Fruit fly (Drosophila melanogaster) whole organism, wandering third instar larva: ENCODE results near the gene Elo68beta.

ENCODE experiments used
- Abd-B ChIP-seq: fragments of >200 bp; optimal IDR thresholded peaks from 2 replicates; lab custom pipeline; 2017; ENCODE audit warnings: missing biosample characterization, missing genetic modification characterization
- CG32264 ChIP-seq: fragments of 200-800 bp; sonication (Bioruptor generic); optimal IDR thresholded peaks from 2 replicates; lab custom pipeline; 2016; ENCODE audit warnings: missing biosample characterization, missing genetic modification characterization
- CG9705 ChIP-seq: fragments of 200-800 bp; sonication (Bioruptor generic); optimal IDR thresholded peaks from 2 replicates; lab custom pipeline; 2018; ENCODE audit warnings: missing biosample characterization, mild to moderate bottlenecking, missing genetic modification characterization
- CrebA ChIP-seq: fragments of 200-800 bp; sonication (Bioruptor generic); optimal IDR thresholded peaks from 2 replicates; lab custom pipeline; 2016; ENCODE audit warnings: missing biosample characterization, mild to moderate bottlenecking, missing genetic modification characterization, borderline replicate concordance
- Dfd ChIP-seq: fragments of >200 bp; optimal IDR thresholded peaks from 2 replicates; lab custom pipeline; 2017; ENCODE audit warnings: missing biosample characterization, missing genetic modification characterization
- Dif ChIP-seq: fragments of 200-275, 200-300 bp; sonication (Bioruptor generic); optimal IDR thresholded peaks from 2 replicates; lab custom pipeline; 2018; ENCODE audit warnings: missing biosample characterization, missing genetic modification characterization; ENCODE audit not compliant: partially characterized antibody
- GATAd ChIP-seq: sonication (Bioruptor generic); optimal IDR thresholded peaks from 2 replicates; lab custom pipeline; 2016; ENCODE audit warnings: missing biosample characterization, missing genetic modification characterization
- HLH106 ChIP-seq: fragments of 200-800 bp; optimal IDR thresholded peaks from 3 replicates; lab custom pipeline; 2019; ENCODE audit warnings: missing biosample characterization, mild to moderate bottlenecking, missing genetic modification characterization, moderate library complexity
- Hnf4 ChIP-seq: fragments of 200-800 bp; sonication (Bioruptor generic); optimal IDR thresholded peaks from 2 replicates; lab custom pipeline; 2016; ENCODE audit warnings: missing biosample characterization, mild to moderate bottlenecking, missing genetic modification characterization
- Hr78 ChIP-seq: fragments of >200 bp; optimal IDR thresholded peaks from 2 replicates; lab custom pipeline; 2017; ENCODE audit warnings: missing biosample characterization, missing genetic modification characterization
- Hr83 ChIP-seq: fragments of 200-300 bp; sonication (Bioruptor generic); optimal IDR thresholded peaks from 2 replicates; lab custom pipeline; 2016; ENCODE audit warnings: missing biosample characterization, mild to moderate bottlenecking, missing genetic modification characterization, moderate library complexity; ENCODE audit not compliant: poor library complexity, severe bottlenecking
- Jra ChIP-seq: sonication (Bioruptor generic); optimal IDR thresholded peaks from 2 replicates; lab custom pipeline; 2016; ENCODE audit warnings: missing biosample characterization, missing genetic modification characterization
- Mio ChIP-seq: sonication (Bioruptor generic); optimal IDR thresholded peaks from 2 replicates; lab custom pipeline; 2016; ENCODE audit warnings: missing biosample characterization, missing genetic modification characterization
- Myc ChIP-seq: fragments of >200 bp; optimal IDR thresholded peaks from 2 replicates; lab custom pipeline; 2017
- N ChIP-seq: fragments of >200 bp; optimal IDR thresholded peaks from 2 replicates; lab custom pipeline; 2018; ENCODE audit warnings: missing biosample characterization, missing external identifiers, missing genetic modification characterization
- OdsH ChIP-seq: fragments of 200-800 bp; sonication (Bioruptor generic); optimal IDR thresholded peaks from 2 replicates; lab custom pipeline; 2016; ENCODE audit warnings: missing biosample characterization, mild to moderate bottlenecking, missing genetic modification characterization
- Rel ChIP-seq, 2 experiments: fragments of 200-800 bp; sonication (Bioruptor generic) in 1 of 2; optimal IDR thresholded peaks; 2 replicates in 1 of 2; 3 replicates in 1 of 2; lab custom pipeline; 2016 to 2019; ENCODE audit warnings: mild to moderate bottlenecking in 2 of 2, missing biosample characterization in 2 of 2, missing genetic modification characterization in 2 of 2, moderate library complexity in 1 of 2
- Sp1 ChIP-seq: fragments of 200-800 bp; sonication (Bioruptor generic); optimal IDR thresholded peaks from 3 replicates; lab custom pipeline; 2019; ENCODE audit warnings: missing biosample characterization, mild to moderate bottlenecking, missing genetic modification characterization, moderate library complexity
- Vsx2 ChIP-seq: fragments of 200-300, 225-300 bp; sonication (Bioruptor generic); optimal IDR thresholded peaks from 2 replicates; lab custom pipeline; 2018; ENCODE audit warnings: missing biosample characterization, missing genetic modification characterization; ENCODE audit not compliant: partially characterized antibody
- br ChIP-seq: fragments of 200-800 bp; sonication (Bioruptor generic); optimal IDR thresholded peaks from 2 replicates; lab custom pipeline; 2016; ENCODE audit warnings: missing biosample characterization, missing genetic modification characterization
- brk ChIP-seq: fragments of 200-800 bp; sonication (Bioruptor generic); optimal IDR thresholded peaks from 2 replicates; lab custom pipeline; 2016; ENCODE audit warnings: missing biosample characterization, mild to moderate bottlenecking, missing genetic modification characterization
- dl ChIP-seq, 2 experiments: fragments of 175-275, 200-275 bp in 1 of 2; fragments of 200-275 bp in 1 of 2; sonication (Bioruptor generic); optimal IDR thresholded peaks; lab custom pipeline; 2018; ENCODE audit warnings: mild to moderate bottlenecking in 2 of 2, missing biosample characterization in 2 of 2, missing genetic modification characterization in 2 of 2, moderate library complexity in 2 of 2; ENCODE audit not compliant: partially characterized antibody in 2 of 2, insufficient read depth in 1 of 2
- dmrt93B ChIP-seq: fragments of 200-800 bp; sonication (Bioruptor generic); optimal IDR thresholded peaks from 2 replicates; lab custom pipeline; 2018; ENCODE audit warnings: missing biosample characterization, mild to moderate bottlenecking, missing genetic modification characterization
- dsf ChIP-seq: sonication (Bioruptor generic); optimal IDR thresholded peaks from 2 replicates; lab custom pipeline; 2016; ENCODE audit warnings: missing biosample characterization, missing genetic modification characterization, borderline replicate concordance
- ey ChIP-seq: fragments of 200-800 bp; sonication (Bioruptor generic); optimal IDR thresholded peaks from 2 replicates; lab custom pipeline; 2016; ENCODE audit warnings: missing biosample characterization, missing genetic modification characterization
- foxo ChIP-seq, 2 experiments: fragments of 200-800 bp; sonication (Bioruptor generic); optimal IDR thresholded peaks; 2 replicates in 1 of 2; 3 replicates in 1 of 2; lab custom pipeline; 2016 to 2017; ENCODE audit warnings: missing biosample characterization in 2 of 2, missing genetic modification characterization in 2 of 2
- fru ChIP-seq: fragments of 200-800 bp; sonication (Bioruptor generic); optimal IDR thresholded peaks from 3 replicates; lab custom pipeline; 2016; ENCODE audit warnings: missing biosample characterization, mild to moderate bottlenecking, missing genetic modification characterization
- h ChIP-seq: fragments of 200-800 bp; sonication (Bioruptor generic); optimal IDR thresholded peaks from 3 replicates; lab custom pipeline; 2016; ENCODE audit warnings: missing biosample characterization, mild to moderate bottlenecking, missing genetic modification characterization
- jim ChIP-seq: fragments of 175-275, 200-325 bp; sonication (Bioruptor generic); optimal IDR thresholded peaks from 2 replicates; lab custom pipeline; 2016; ENCODE audit warnings: missing biosample characterization, mild to moderate bottlenecking, missing genetic modification characterization
- lola ChIP-seq: fragments of >200 bp; optimal IDR thresholded peaks from 2 replicates; lab custom pipeline; 2017; ENCODE audit warnings: missing biosample characterization, missing genetic modification characterization
- pan ChIP-seq: fragments of >200 bp; optimal IDR thresholded peaks from 2 replicates; lab custom pipeline; 2017
- psq ChIP-seq: fragments of 200-800 bp; sonication (Bioruptor generic); optimal IDR thresholded peaks from 3 replicates; lab custom pipeline; 2017; ENCODE audit warnings: missing biosample characterization, mild to moderate bottlenecking, missing genetic modification characterization, moderate library complexity
- rgr ChIP-seq: fragments of 200-800 bp; sonication (Bioruptor generic); optimal IDR thresholded peaks from 3 replicates; lab custom pipeline; 2016; ENCODE audit warnings: missing biosample characterization, mild to moderate bottlenecking, missing genetic modification characterization
- sage ChIP-seq: fragments of 200-800 bp; sonication (Bioruptor generic); optimal IDR thresholded peaks from 2 replicates; lab custom pipeline; 2016; ENCODE audit warnings: missing biosample characterization, mild to moderate bottlenecking, missing genetic modification characterization
- sv ChIP-seq: fragments of 200-800 bp; sonication (Bioruptor generic); optimal IDR thresholded peaks from 3 replicates; lab custom pipeline; 2016; ENCODE audit warnings: missing biosample characterization, missing genetic modification characterization
- tai ChIP-seq: sonication (Bioruptor generic); optimal IDR thresholded peaks from 2 replicates; lab custom pipeline; 2016; ENCODE audit warnings: missing biosample characterization, missing genetic modification characterization
- woc ChIP-seq: sonication (Bioruptor generic); optimal IDR thresholded peaks from 2 replicates; lab custom pipeline; 2016; ENCODE audit warnings: missing biosample characterization, mild to moderate bottlenecking, missing genetic modification characterization

Elo68beta gene

dm6 chr3L:11092610-11092961 is 8.9 kb downstream of the Elo68beta start:
- TF ChIP-seq Myc (lab: Kevin White, UChicago): no peak
- TF ChIP-seq psq (GFP tag; lab: Kevin White, UChicago): peak; percentile 94
- no peak for TF ChIP-seq Hr83
- TF ChIP-seq N (GFP tag; lab: Kevin White, UChicago): peak; percentile 5

DNA sequence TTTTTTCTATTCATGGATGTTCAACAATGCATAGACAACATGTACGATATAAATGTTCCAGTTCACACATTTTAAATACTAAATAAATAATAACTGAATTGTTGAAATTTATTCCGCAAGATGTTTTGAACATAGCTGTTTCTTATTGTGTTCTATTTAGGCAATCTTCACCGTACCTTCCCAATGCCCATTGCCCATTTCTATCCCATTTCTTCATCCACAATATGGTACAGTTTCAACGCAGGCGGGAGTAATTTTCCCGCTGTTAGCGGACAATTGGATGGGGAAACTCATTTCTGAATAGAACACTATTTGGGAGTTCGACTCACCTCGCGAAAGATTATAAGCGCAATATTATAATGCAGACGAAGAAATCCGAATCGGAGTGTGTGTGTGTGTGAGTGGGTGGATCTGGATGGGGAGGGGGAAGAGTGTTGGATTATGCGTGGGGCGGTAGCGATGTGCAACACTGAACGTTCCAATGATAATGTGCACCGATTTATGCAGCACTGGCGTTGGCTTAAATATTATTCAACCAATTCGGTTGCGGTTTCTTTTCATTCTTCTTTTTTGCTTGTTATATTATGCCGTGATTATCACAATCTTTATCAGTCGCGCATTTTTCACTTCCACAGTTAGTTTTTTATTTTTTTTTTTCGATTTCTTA is 9.4 kb downstream of the Elo68beta start:
- TF ChIP-seq Jra (GFP tag; lab: Kevin White, UChicago): peak; percentile 78
- no peak for TF ChIP-seq Mio (GFP tag; lab: Kevin White, UChicago)
- no peak for TF ChIP-seq N (GFP tag; lab: Kevin White, UChicago)
- TF ChIP-seq ey (GFP tag; lab: Kevin White, UChicago): peak; percentile 61
- TF ChIP-seq br (GFP tag; lab: Kevin White, UChicago): peak; percentile 78
- peak; percentile 39 for TF ChIP-seq Dif (GFP tag; lab: Kevin White, UChicago)
- TF ChIP-seq Dfd (GFP tag; lab: Kevin White, UChicago): no peak
- TF ChIP-seq fru (GFP tag; lab: Kevin White, UChicago): peak; percentile 73
- peak; percentile 74 for TF ChIP-seq OdsH (GFP tag; lab: Kevin White, UChicago)
- TF ChIP-seq dl (GFP tag; optimal IDR thresholded peaks at IDR 0.05; lab: Kevin White, UChicago; ENCODE audit: insufficient read depth in 1 of 2, partially characterized antibody in 2 of 2): no peak
- TF ChIP-seq dmrt93B: peak; percentile 3
- TF ChIP-seq Hnf4: peak; percentile 86
- no peak for TF ChIP-seq Rel (GFP tag; optimal IDR thresholded peaks at IDR 0.05; lab: Kevin White, UChicago)
- TF ChIP-seq Rel (tag; optimal IDR thresholded peaks at IDR 0.05; lab: Kevin White, UChicago): peak; percentile 57
- TF ChIP-seq HLH106 (tag; lab: Kevin White, UChicago): peak; percentile 44
- peak; percentile 66 for TF ChIP-seq jim (GFP tag; lab: Kevin White, UChicago)
- TF ChIP-seq rgr (GFP tag; lab: Kevin White, UChicago): peak; percentile 90
- peak; percentile 31 for TF ChIP-seq CG9705 (GFP tag; lab: Kevin White, UChicago)
- no peak for TF ChIP-seq sage
- peak; percentile 14 for TF ChIP-seq sv
- TF ChIP-seq Hr78 (GFP tag; lab: Kevin White, UChicago): no peak
- TF ChIP-seq Abd-B: no peak
- TF ChIP-seq h: peak; percentile 89
- TF ChIP-seq CrebA (GFP tag; lab: Kevin White, UChicago): no peak
- peak; percentile 43 for TF ChIP-seq Sp1 (GFP tag; lab: Kevin White, UChicago)
- TF ChIP-seq pan (lab: Kevin White, UChicago): no peak
- TF ChIP-seq Myc (lab: Kevin White, UChicago): no peak
- TF ChIP-seq Hr83: peak; percentile 83
- peak; percentile 58 for TF ChIP-seq CG32264 (GFP tag; lab: Kevin White, UChicago)
- TF ChIP-seq foxo (GFP tag; optimal IDR thresholded peaks at IDR 0.05; lab: Kevin White, UChicago): peak in 1 of 2 experiments; percentile 88
- peak; percentile 68 for TF ChIP-seq brk (GFP tag; lab: Kevin White, UChicago)
- peak; percentile 95 for TF ChIP-seq psq (GFP tag; lab: Kevin White, UChicago)
- peak; percentile 64 for TF ChIP-seq woc (GFP tag; lab: Kevin White, UChicago)
- TF ChIP-seq dsf: no peak
- peak; percentile 85 for TF ChIP-seq tai

dm6 chr3L:11089805-11090440 is 11.6 kb downstream of the Elo68beta start:
- peak; percentile 40 for TF ChIP-seq brk (GFP tag; lab: Kevin White, UChicago)
- peak; percentile 80 for TF ChIP-seq OdsH (GFP tag; lab: Kevin White, UChicago)
- TF ChIP-seq Sp1 (GFP tag; lab: Kevin White, UChicago): peak; percentile 76
- no peak for TF ChIP-seq Mio (GFP tag; lab: Kevin White, UChicago)
- peak; percentile 79 for TF ChIP-seq psq (GFP tag; lab: Kevin White, UChicago)
- TF ChIP-seq sage: peak; percentile 42
- TF ChIP-seq Vsx2: no peak
- TF ChIP-seq dsf: no peak
- peak; percentile 8 for TF ChIP-seq Jra (GFP tag; lab: Kevin White, UChicago)
- no peak for TF ChIP-seq Myc (lab: Kevin White, UChicago)
- peak; percentile 68 for TF ChIP-seq woc (GFP tag; lab: Kevin White, UChicago)
- TF ChIP-seq lola (GFP tag; lab: Kevin White, UChicago): no peak
- TF ChIP-seq br (GFP tag; lab: Kevin White, UChicago): peak; percentile 70
- peak; percentile 74 for TF ChIP-seq ey (GFP tag; lab: Kevin White, UChicago)
- TF ChIP-seq foxo (GFP tag; optimal IDR thresholded peaks at IDR 0.05; lab: Kevin White, UChicago): peak in 1 of 2 experiments; percentile 84
- peak; percentile 74 for TF ChIP-seq rgr (GFP tag; lab: Kevin White, UChicago)
- no peak for TF ChIP-seq Hr78 (GFP tag; lab: Kevin White, UChicago)
- TF ChIP-seq CG32264 (GFP tag; lab: Kevin White, UChicago): peak; percentile 13
- no peak for TF ChIP-seq Dif (GFP tag; lab: Kevin White, UChicago)
- no peak for TF ChIP-seq N (GFP tag; lab: Kevin White, UChicago)
- no peak for TF ChIP-seq CG9705 (GFP tag; lab: Kevin White, UChicago)
- peak; percentile 90 for TF ChIP-seq sv
- TF ChIP-seq fru (GFP tag; lab: Kevin White, UChicago): peak; percentile 72
- TF ChIP-seq h: peak; percentile 81
- peak; percentile 25 for TF ChIP-seq GATAd (GFP tag; lab: Kevin White, UChicago)
- no peak for TF ChIP-seq CrebA (GFP tag; lab: Kevin White, UChicago)
- TF ChIP-seq tai: peak; percentile 78
- no peak for TF ChIP-seq Abd-B
- peak; percentile 47 for TF ChIP-seq Hnf4
- no peak for TF ChIP-seq pan (lab: Kevin White, UChicago)
- TF ChIP-seq Rel (GFP tag; optimal IDR thresholded peaks at IDR 0.05; lab: Kevin White, UChicago): no peak
- TF ChIP-seq Rel (tag; optimal IDR thresholded peaks at IDR 0.05; lab: Kevin White, UChicago): no peak
- TF ChIP-seq Dfd (GFP tag; lab: Kevin White, UChicago): no peak
- TF ChIP-seq dmrt93B: peak; percentile 6
- peak; percentile 54 for TF ChIP-seq HLH106 (tag; lab: Kevin White, UChicago)
- peak; percentile 96 for TF ChIP-seq Hr83
